Worm (Caenorhabditis elegans): Measurements from ENCODE around the gene nspc-19.

DNA sequence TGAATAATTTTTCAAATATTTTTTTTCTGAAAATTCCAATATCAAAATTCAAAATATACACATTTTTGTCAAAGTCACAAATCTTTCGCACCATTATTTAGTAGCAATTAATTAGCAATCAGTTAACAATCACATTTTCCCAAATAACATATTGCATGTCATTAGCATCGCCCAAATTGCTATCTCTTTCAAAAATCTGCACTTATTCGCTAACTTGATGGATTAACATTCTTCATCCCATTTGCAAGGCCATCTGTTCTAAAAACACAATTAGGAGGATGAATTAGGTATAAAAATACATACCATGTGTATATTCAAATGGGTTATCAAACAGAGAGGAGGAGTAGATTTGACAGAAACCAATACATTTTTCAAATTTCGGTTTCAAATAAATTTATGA lies 41.2 kb upstream of the nspc-19 start:
- TF ChIP-seq unc-39 (tag; optimal IDR thresholded peaks at IDR 0.05) (no peak), blmp-1 (tag; optimal IDR thresholded peaks at IDR 0.05) (no peak), unc-120 (tag; optimal IDR thresholded peaks at IDR 0.05; ENCODE audit: poor library complexity, severe bottlenecking) (no peak), unc-62 (GFP tag; optimal IDR thresholded peaks at IDR 0.05) (peak; percentile 28), ces-1 (GFP tag; optimal IDR thresholded peaks at IDR 0.05) (peak; percentile 94), nhr-28 (tag; optimal IDR thresholded peaks at IDR 0.05) (no peak), ztf-11 (tag; optimal IDR thresholded peaks at IDR 0.05) (no peak), drap-1 (GFP tag; optimal IDR thresholded peaks at IDR 0.05) (no peak)

All from whole organism, mixed stage, embryonic.